Fruit fly (Drosophila melanogaster) whole organism, adult: ENCODE measurements around the gene lsn.
A peak's percentile ranks its signal among the peaks of the same experiment; 100 is the strongest.

Experiments used
- CG11617 ChIP-seq: fragments of 200-800 bp; sonication (Bioruptor generic); optimal IDR thresholded peaks from 2 replicates; lab custom pipeline; 2017; ENCODE audit warnings: mild to moderate bottlenecking, missing biosample characterization, missing genetic modification reagents, missing genetic modification characterization
- CG12768 ChIP-seq: fragments of 200-800 bp; sonication (Bioruptor generic); optimal IDR thresholded peaks from 2 replicates; lab custom pipeline; 2017; ENCODE audit warnings: missing biosample characterization, missing genetic modification characterization, mild to moderate bottlenecking, moderate library complexity, missing genetic modification reagents
- CG14711 ChIP-seq: fragments of 200-800 bp; sonication (Bioruptor generic); optimal IDR thresholded peaks from 2 replicates; lab custom pipeline; 2018; ENCODE audit warnings: missing biosample characterization, mild to moderate bottlenecking, missing genetic modification characterization, moderate library complexity
- CG1620 ChIP-seq: fragments of 200-800 bp; sonication (Bioruptor generic); optimal IDR thresholded peaks from 2 replicates; lab custom pipeline; 2016; ENCODE audit warnings: missing biosample characterization, missing genetic modification characterization
- CG33017 ChIP-seq: fragments of 200-800 bp; sonication (Bioruptor generic); optimal IDR thresholded peaks from 2 replicates; lab custom pipeline; 2018; ENCODE audit warnings: missing biosample characterization, mild to moderate bottlenecking, missing genetic modification characterization, moderate library complexity
- CG5204 ChIP-seq: fragments of 200-800 bp; sonication (Bioruptor generic); optimal IDR thresholded peaks from 2 replicates; lab custom pipeline; 2016; ENCODE audit warnings: missing biosample characterization, missing genetic modification characterization
- CG7045 ChIP-seq: fragments of 200-800 bp; sonication (Bioruptor generic); optimal IDR thresholded peaks from 2 replicates; lab custom pipeline; 2017; ENCODE audit warnings: missing biosample characterization, mild to moderate bottlenecking, missing genetic modification characterization
- CG7101 ChIP-seq: fragments of 200-800 bp; sonication (Bioruptor generic); optimal IDR thresholded peaks from 2 replicates; lab custom pipeline; 2018; ENCODE audit warnings: missing biosample characterization, mild to moderate bottlenecking, missing genetic modification characterization, moderate library complexity
- Clk ChIP-seq: fragments of 200-800 bp; sonication (Bioruptor generic); optimal IDR thresholded peaks from 2 replicates; lab custom pipeline; 2017; ENCODE audit warnings: missing biosample characterization, missing genetic modification characterization
- Crg-1 ChIP-seq: fragments of 200-800 bp; sonication (Bioruptor generic); optimal IDR thresholded peaks from 2 replicates; lab custom pipeline; 2016; ENCODE audit warnings: missing biosample characterization, missing genetic modification characterization
- Hr96 ChIP-seq: fragments of 200-800 bp; sonication (Bioruptor generic); optimal IDR thresholded peaks from 2 replicates; lab custom pipeline; 2016; ENCODE audit warnings: missing biosample characterization, missing genetic modification characterization
- Mnt ChIP-seq: fragments of 200-800 bp; sonication (Bioruptor generic); optimal IDR thresholded peaks from 2 replicates; lab custom pipeline; 2016; ENCODE audit warnings: missing biosample characterization, mild to moderate bottlenecking, missing genetic modification characterization
- bab1 ChIP-seq: fragments of 200-800 bp; sonication (Bioruptor generic); optimal IDR thresholded peaks from 3 replicates; lab custom pipeline; 2019; ENCODE audit warnings: missing biosample characterization, mild to moderate bottlenecking, missing genetic modification characterization, moderate library complexity
- cic ChIP-seq: fragments of 200-800 bp; sonication (Bioruptor generic); optimal IDR thresholded peaks from 2 replicates; lab custom pipeline; 2017; ENCODE audit warnings: missing biosample characterization, mild to moderate bottlenecking, missing genetic modification characterization, moderate library complexity
- cnc ChIP-seq, 2 experiments: fragments of >200 bp; optimal IDR thresholded peaks; 2 replicates each; lab custom pipeline; 2017
- kay ChIP-seq: fragments of 200-800 bp; sonication (Bioruptor generic); peaks from one replicate; lab custom pipeline; 2016; ENCODE audit warnings: missing biosample characterization, missing genetic modification characterization, borderline replicate concordance
- ovo ChIP-seq: fragments of 200-800 bp; sonication (Bioruptor generic); optimal IDR thresholded peaks from 2 replicates; lab custom pipeline; 2016; ENCODE audit warnings: missing biosample characterization, missing genetic modification characterization
- pad ChIP-seq: fragments of 200-800 bp; sonication (Bioruptor generic); optimal IDR thresholded peaks from 3 replicates; lab custom pipeline; 2017; ENCODE audit warnings: missing biosample characterization, missing genetic modification characterization, mild to moderate bottlenecking, moderate library complexity, missing genetic modification reagents
- tj ChIP-seq: fragments of 200-800 bp; sonication (Bioruptor generic); optimal IDR thresholded peaks from 3 replicates; lab custom pipeline; 2017; ENCODE audit warnings: missing biosample characterization, mild to moderate bottlenecking, missing genetic modification characterization, moderate library complexity
- toe ChIP-seq: fragments of 200-800 bp; sonication (Bioruptor generic); optimal IDR thresholded peaks from 2 replicates; lab custom pipeline; 2016; ENCODE audit warnings: missing biosample characterization, missing genetic modification characterization

lsn gene

DNA sequence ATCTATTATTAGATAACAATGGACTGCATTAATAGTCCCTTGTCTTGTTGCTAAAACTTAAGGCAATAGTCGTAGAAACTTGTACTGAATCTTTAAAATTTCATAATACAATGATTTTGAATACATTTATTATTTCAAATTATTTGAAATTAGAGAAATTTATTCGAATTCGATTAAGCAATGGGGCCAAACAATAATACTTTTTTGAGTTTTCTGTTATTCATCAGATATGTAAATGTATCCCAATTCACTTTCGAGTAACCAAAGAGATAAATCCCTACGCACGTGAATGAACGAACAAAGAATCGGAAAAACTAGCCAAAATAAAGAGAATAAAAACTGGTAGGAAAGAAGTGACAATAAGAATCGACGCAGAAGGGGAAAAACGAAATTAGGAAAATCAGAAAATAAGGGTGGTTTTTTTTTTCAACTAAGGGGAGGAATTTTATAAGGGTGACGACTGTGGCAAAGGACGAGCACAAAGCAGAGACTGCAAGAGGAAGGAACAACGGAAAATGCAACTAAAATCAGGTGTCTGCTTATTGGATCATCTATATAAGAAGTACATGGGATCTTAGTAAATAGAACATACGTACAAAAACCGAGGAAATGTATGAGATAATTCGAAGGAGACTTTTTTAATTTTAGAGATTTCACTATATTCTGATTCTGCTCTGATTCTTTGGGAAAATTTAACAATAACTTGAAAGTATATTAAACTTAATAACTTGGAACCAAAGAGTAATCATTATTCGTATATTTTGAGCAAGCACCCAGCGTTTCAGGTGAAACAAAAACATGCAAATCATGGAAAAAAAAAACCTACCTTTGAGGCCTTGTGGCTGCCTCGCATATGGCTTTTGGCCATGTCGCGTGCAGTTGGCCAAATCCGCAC, 10.1 kb upstream of the lsn start:
- TF ChIP-seq kay (GFP tag; lab: Kevin White, UChicago) (peak; percentile 79), pad (GFP tag; lab: Kevin White, UChicago) (no peak)

dm6 chr3R:21855469-21855826, 9.5 kb upstream of the lsn start:
- TF ChIP-seq CG14711 (tag; lab: Kevin White, UChicago) (no peak), pad (GFP tag; lab: Kevin White, UChicago) (no peak), bab1 (no peak), cic (GFP tag; lab: Kevin White, UChicago) (no peak), ovo (GFP tag; lab: Kevin White, UChicago) (no peak), CG33017 (tag; lab: Kevin White, UChicago) (no peak), toe (no peak), kay (GFP tag; lab: Kevin White, UChicago) (no peak), CG7045 (GFP tag; lab: Kevin White, UChicago) (no peak), Mnt (GFP tag; lab: Kevin White, UChicago) (no peak), Clk (GFP tag; lab: Kevin White, UChicago) (no peak), Crg-1 (GFP tag; lab: Kevin White, UChicago) (no peak), Hr96 (GFP tag; lab: Kevin White, UChicago) (no peak)

dm6 chr3R:21856098-21856872, 8.7 kb upstream of the lsn start, which contains the start of gene glec:
Gene glec (minus strand): TSS chr3R:21856266.
- TF ChIP-seq cnc (optimal IDR thresholded peaks at IDR 0.05; lab: Kevin White, UChicago) (no peak), CG11617 (GFP tag; lab: Kevin White, UChicago) (peak; percentile 50), Crg-1 (GFP tag; lab: Kevin White, UChicago) (no peak), cic (GFP tag; lab: Kevin White, UChicago) (peak; percentile 42), kay (GFP tag; lab: Kevin White, UChicago) (peak; percentile 86), tj (peak; percentile 47), bab1 (peak; percentile 49), CG12768 (GFP tag; lab: Kevin White, UChicago) (peak; percentile 1), CG7045 (GFP tag; lab: Kevin White, UChicago) (no peak), Hr96 (GFP tag; lab: Kevin White, UChicago) (peak; percentile 54), Mnt (GFP tag; lab: Kevin White, UChicago) (peak; percentile 49), CG5204 (GFP tag; lab: Kevin White, UChicago) (peak; percentile 68), toe (peak; percentile 55), CG7101 (peak; percentile 13), CG1620 (GFP tag; lab: Kevin White, UChicago) (peak; percentile 59), CG33017 (tag; lab: Kevin White, UChicago) (peak; percentile 47), ovo (GFP tag; lab: Kevin White, UChicago) (peak; percentile 28), pad (GFP tag; lab: Kevin White, UChicago) (no peak), CG14711 (tag; lab: Kevin White, UChicago) (peak; percentile 2), Clk (GFP tag; lab: Kevin White, UChicago) (no peak)

- TF ChIP-seq cic (GFP tag; lab: Kevin White, UChicago) (no peak), CG7045 (GFP tag; lab: Kevin White, UChicago) (peak; percentile 2), Crg-1 (GFP tag; lab: Kevin White, UChicago) (peak; percentile 13)
Measured at dm6 chr3R:21856873-21857243, 8.1 kb upstream of the lsn start.

DNA sequence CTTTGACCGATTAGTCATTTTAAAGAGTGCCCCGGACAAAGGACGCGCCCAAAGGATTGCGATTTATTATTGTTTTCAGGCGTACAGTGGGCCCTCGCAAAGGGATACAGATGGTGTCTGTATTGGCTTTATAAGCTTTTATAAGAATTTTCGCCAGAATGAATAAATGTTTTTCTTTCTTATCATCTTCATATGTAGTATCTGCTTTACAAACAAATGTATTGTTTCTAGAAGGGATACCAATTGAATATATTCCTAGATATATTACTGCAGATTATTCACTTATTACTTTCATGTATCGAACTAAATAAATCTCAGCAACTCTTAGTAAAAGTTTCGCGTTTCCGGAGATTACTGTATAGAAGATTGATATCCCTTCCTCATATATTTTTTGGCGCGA, 7.5 kb upstream of the lsn start:
- TF ChIP-seq cnc (optimal IDR thresholded peaks at IDR 0.05; lab: Kevin White, UChicago): no peak
- no peak for TF ChIP-seq CG7045 (GFP tag; lab: Kevin White, UChicago)
- no peak for TF ChIP-seq CG7101
- no peak for TF ChIP-seq Hr96 (GFP tag; lab: Kevin White, UChicago)
- no peak for TF ChIP-seq CG14711 (tag; lab: Kevin White, UChicago)
- no peak for TF ChIP-seq CG33017 (tag; lab: Kevin White, UChicago)
- TF ChIP-seq Crg-1 (GFP tag; lab: Kevin White, UChicago): no peak

- TF ChIP-seq CG7101 (no peak), tj (peak; percentile 34), CG5204 (GFP tag; lab: Kevin White, UChicago) (no peak)
Measured at dm6 chr3R:21858290-21858875, 6.6 kb upstream of the lsn start.
